Worm (Caenorhabditis elegans): ENCODE measurements around the gene chil-14.

DNA sequence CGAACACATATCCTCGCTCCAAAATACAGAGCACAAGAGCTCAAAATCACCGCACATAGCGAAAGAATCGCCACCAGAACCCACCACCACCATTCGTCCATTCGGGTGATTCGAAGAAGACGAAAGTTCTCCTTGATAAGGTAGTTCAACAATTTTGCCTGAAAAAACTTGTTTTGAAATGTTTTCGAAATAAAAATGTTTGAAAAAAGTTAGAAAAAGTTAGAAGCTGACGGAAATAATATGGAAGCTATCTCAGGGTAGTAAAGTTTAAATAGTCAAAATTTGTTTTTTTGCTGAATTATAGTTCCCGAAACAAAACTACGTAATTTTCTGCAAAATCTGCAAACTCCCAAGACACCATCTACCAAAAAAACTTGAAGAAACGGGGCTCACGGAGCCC lies 43.4 kb upstream of the chil-14 start, which contains the start of gene snt-5:
- TF ChIP-seq him-1 (tag; optimal IDR thresholded peaks at IDR 0.05) (no peak), dao-5 (tag; optimal IDR thresholded peaks at IDR 0.05) (no peak)

All from whole organism, L4/young adult.